Fruit fly (Drosophila melanogaster): ENCODE results near the gene CG12817.

CG12817 gene

DNA sequence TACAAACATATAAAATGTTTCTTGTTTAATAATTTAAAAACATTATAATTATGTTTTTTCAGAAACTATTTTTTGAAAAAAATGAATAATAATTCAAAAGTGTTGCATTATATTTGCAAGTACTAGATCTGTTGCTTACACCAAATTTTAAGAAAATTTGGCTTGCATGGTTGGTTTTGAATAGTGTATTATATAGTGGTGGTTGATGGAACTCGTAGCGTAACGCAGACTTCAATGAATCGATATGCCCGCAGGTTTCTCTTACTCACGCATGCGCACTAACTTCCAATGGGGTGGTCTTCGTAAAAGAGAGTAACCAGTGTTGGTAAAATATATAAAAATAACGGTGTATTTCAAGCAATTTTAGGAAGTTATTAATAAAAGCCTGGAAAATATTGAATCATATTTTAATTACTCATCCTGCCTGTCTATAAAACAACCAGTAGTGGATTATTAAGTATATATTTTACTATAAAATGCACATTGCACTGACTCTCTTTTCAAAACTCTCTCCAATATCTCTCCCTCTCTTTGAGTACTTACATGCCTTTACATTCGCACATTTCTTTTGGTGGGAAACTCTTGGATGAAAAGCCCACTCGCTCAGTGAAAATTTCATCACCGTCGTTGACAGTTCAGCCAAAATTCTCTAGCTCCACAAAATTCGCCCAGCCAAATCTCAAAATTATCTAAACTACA lies 34.3 kb downstream of the CG12817 start, which contains the start of gene Syn (continued):
- TF ChIP-seq gsb (GFP tag; IDR thresholded peaks at IDR 0.05) = no peak
- no peak for TF ChIP-seq Nf-YC (tag; optimal IDR thresholded peaks at IDR 0.05)
- TF ChIP-seq CG6854 (GFP tag; optimal IDR thresholded peaks at IDR 0.05) = no peak
- no peak for TF ChIP-seq kay (GFP tag; optimal IDR thresholded peaks at IDR 0.05)
- TF ChIP-seq CG7963 (GFP tag; IDR thresholded peaks at IDR 0.05; ENCODE audit: partially characterized antibody) = no peak
- TF ChIP-seq CG14667 (GFP tag; IDR thresholded peaks at IDR 0.05) = no peak
- no peak for TF ChIP-seq Lhr (GFP tag; optimal IDR thresholded peaks at IDR 0.05)
- TF ChIP-seq wor (GFP tag; IDR thresholded peaks at IDR 0.05) = no peak
- TF ChIP-seq CG12104 (GFP tag; optimal IDR thresholded peaks at IDR 0.05) = no peak
- no peak for TF ChIP-seq pfk (GFP tag; optimal IDR thresholded peaks at IDR 0.05)
- TF ChIP-seq Side (GFP tag; optimal IDR thresholded peaks at IDR 0.05) = no peak
- no peak for TF ChIP-seq z (GFP tag; IDR thresholded peaks at IDR 0.05)
- TF ChIP-seq Adf1 (GFP tag; IDR thresholded peaks at IDR 0.05) = no peak
- peak; percentile 18; the same call in 1 of the 3 replicates for TF ChIP-seq dysf (GFP tag; IDR thresholded peaks at IDR 0.05)
- no peak for TF ChIP-seq fd102C (GFP tag; optimal IDR thresholded peaks at IDR 0.05)
- TF ChIP-seq Vsx1 (GFP tag; optimal IDR thresholded peaks at IDR 0.05) = no peak
- peak; percentile 9 for TF ChIP-seq CG12659 (GFP tag; optimal IDR thresholded peaks at IDR 0.05)
- peak; percentile 32 for TF ChIP-seq Meics (GFP tag; optimal IDR thresholded peaks at IDR 0.05)
- no peak for TF ChIP-seq Antp (GFP tag; optimal IDR thresholded peaks at IDR 0.05)
- TF ChIP-seq CG7556 (GFP tag; optimal IDR thresholded peaks at IDR 0.05) = peak; percentile 56
- no peak for TF ChIP-seq CG30431 (GFP tag; optimal IDR thresholded peaks at IDR 0.05)
- TF ChIP-seq ara (GFP tag; IDR thresholded peaks at IDR 0.05) = no peak
- no peak for TF ChIP-seq CG6654 (GFP tag; optimal IDR thresholded peaks at IDR 0.05)
- TF ChIP-seq CG8924 (tag; optimal IDR thresholded peaks at IDR 0.05) = no peak
- TF ChIP-seq MBD-R2 (GFP tag; IDR thresholded peaks at IDR 0.05) = no peak
- TF ChIP-seq CG13123 (GFP tag; optimal IDR thresholded peaks at IDR 0.05) = no peak
- no peak for TF ChIP-seq crc (GFP tag; optimal IDR thresholded peaks at IDR 0.05)
- no peak for TF ChIP-seq sna (GFP tag; IDR thresholded peaks at IDR 0.05; ENCODE audit: partially characterized antibody)
- no peak for TF ChIP-seq her (GFP tag; optimal IDR thresholded peaks at IDR 0.05)
- no peak for TF ChIP-seq pros (GFP tag; optimal IDR thresholded peaks at IDR 0.05)
- TF ChIP-seq Mes4 (GFP tag; optimal IDR thresholded peaks at IDR 0.05) = no peak
- TF ChIP-seq Ets65A (GFP tag) = no peak
- TF ChIP-seq CG7271 (tag; optimal IDR thresholded peaks at IDR 0.05) = no peak
- TF ChIP-seq zen2 (GFP tag; IDR thresholded peaks at IDR 0.05; ENCODE audit: partially characterized antibody) = no peak
- no peak for TF ChIP-seq CHES-1-like (GFP tag; optimal IDR thresholded peaks at IDR 0.05)
- no peak for TF ChIP-seq CG4360 (GFP tag; IDR thresholded peaks at IDR 0.05)
- TF ChIP-seq CG12942 (GFP tag; optimal IDR thresholded peaks at IDR 0.05) = no peak
- no peak for TF ChIP-seq wdn (GFP tag; IDR thresholded peaks at IDR 0.05)
- no peak for TF ChIP-seq CG16779 (GFP tag; IDR thresholded peaks at IDR 0.05)
- no peak for TF ChIP-seq lov (optimal IDR thresholded peaks at IDR 0.05)
- no peak for TF ChIP-seq lov (GFP tag; IDR thresholded peaks at IDR 0.05)
- TF ChIP-seq Gug (GFP tag; IDR thresholded peaks at IDR 0.05) = no peak
- no peak for TF ChIP-seq CkIIα-i1 (GFP tag; IDR thresholded peaks at IDR 0.05)
- no peak for TF ChIP-seq CG17385 (GFP tag; optimal IDR thresholded peaks at IDR 0.05)
- no peak for TF ChIP-seq ab (GFP tag; optimal IDR thresholded peaks at IDR 0.05)
- peak; percentile 26 for TF ChIP-seq CG30403 (GFP tag; optimal IDR thresholded peaks at IDR 0.05)
- no peak for TF ChIP-seq CG16815 (GFP tag; optimal IDR thresholded peaks at IDR 0.05)
- no peak for TF ChIP-seq Atf6 (GFP tag; IDR thresholded peaks at IDR 0.05)
- TF ChIP-seq CG3838 (GFP tag; optimal IDR thresholded peaks at IDR 0.05) = no peak
- TF ChIP-seq E2f1 (GFP tag; IDR thresholded peaks at IDR 0.05) = no peak
- no peak for TF ChIP-seq dati (GFP tag; IDR thresholded peaks at IDR 0.05)
- TF ChIP-seq CG8359 (GFP tag; optimal IDR thresholded peaks at IDR 0.05; ENCODE audit: borderline replicate concordance) = no peak
